Worm (Caenorhabditis elegans): ENCODE data around the gene par-1.

par-1 gene

ce11 chrV:14145267-14145666, at the start of gene par-1:
Gene par-1 (minus strand): TSS chrV:14145367.
- no peak for TF ChIP-seq flt-1 (GFP tag; IDR thresholded peaks at IDR 0.05)
- no peak for TF ChIP-seq ztf-29 (GFP tag; IDR thresholded peaks at IDR 0.05)
- TF ChIP-seq T22C8.4 (GFP tag; IDR thresholded peaks at IDR 0.05), result no peak
- no peak for TF ChIP-seq ref-1 (GFP tag; conservative IDR thresholded peaks at IDR 0.05)
- no peak for TF ChIP-seq tab-1 (GFP tag; IDR thresholded peaks at IDR 0.05)
- TF ChIP-seq cog-1 (tag; optimal IDR thresholded peaks at IDR 0.05), result no peak
- TF ChIP-seq ztf-23 (GFP tag; IDR thresholded peaks at IDR 0.05), result no peak
- TF ChIP-seq med-1 (GFP tag; optimal IDR thresholded peaks at IDR 0.05; ENCODE audit: insufficient read depth), result no peak
- no peak for TF ChIP-seq klf-2 (GFP tag; conservative IDR thresholded peaks at IDR 0.05)

- TF ChIP-seq med-1 (GFP tag; optimal IDR thresholded peaks at IDR 0.05; ENCODE audit: insufficient read depth) (no peak), ztf-23 (GFP tag; IDR thresholded peaks at IDR 0.05) (no peak), ztf-29 (GFP tag; IDR thresholded peaks at IDR 0.05) (no peak), tab-1 (GFP tag; IDR thresholded peaks at IDR 0.05) (no peak)
Observed at ce11 chrV:14194514-14194913, 49.3 kb upstream of the par-1 start.

- TF ChIP-seq tab-1 (GFP tag; IDR thresholded peaks at IDR 0.05), result no peak
- no peak for TF ChIP-seq flt-1 (GFP tag; IDR thresholded peaks at IDR 0.05)
- no peak for TF ChIP-seq klf-2 (GFP tag; conservative IDR thresholded peaks at IDR 0.05)
- TF ChIP-seq ztf-29 (GFP tag; IDR thresholded peaks at IDR 0.05), result no peak
- no peak for TF ChIP-seq ref-1 (GFP tag; conservative IDR thresholded peaks at IDR 0.05)
- TF ChIP-seq med-1 (GFP tag; optimal IDR thresholded peaks at IDR 0.05; ENCODE audit: insufficient read depth), result no peak
- no peak for TF ChIP-seq ztf-23 (GFP tag; IDR thresholded peaks at IDR 0.05)
- TF ChIP-seq cog-1 (tag; optimal IDR thresholded peaks at IDR 0.05), result no peak
- no peak for TF ChIP-seq T22C8.4 (GFP tag; IDR thresholded peaks at IDR 0.05)
Observed at ce11 chrV:14193451-14193850, 48.3 kb upstream of the par-1 start, which contains the start of gene atfs-1. Gene atfs-1 (plus strand): TSS chrV:14193663.

- TF ChIP-seq T22C8.4 (GFP tag; IDR thresholded peaks at IDR 0.05) (no peak), tab-1 (GFP tag; IDR thresholded peaks at IDR 0.05) (no peak), ztf-29 (GFP tag; IDR thresholded peaks at IDR 0.05) (no peak), cog-1 (tag; optimal IDR thresholded peaks at IDR 0.05) (no peak), med-1 (GFP tag; optimal IDR thresholded peaks at IDR 0.05; ENCODE audit: insufficient read depth) (no peak), ztf-23 (GFP tag; IDR thresholded peaks at IDR 0.05) (no peak), ref-1 (GFP tag; conservative IDR thresholded peaks at IDR 0.05) (no peak), klf-2 (GFP tag; conservative IDR thresholded peaks at IDR 0.05) (no peak), flt-1 (GFP tag; IDR thresholded peaks at IDR 0.05) (no peak)
Observed at ce11 chrV:14192870-14193269, 47.7 kb upstream of the par-1 start.

DNA sequence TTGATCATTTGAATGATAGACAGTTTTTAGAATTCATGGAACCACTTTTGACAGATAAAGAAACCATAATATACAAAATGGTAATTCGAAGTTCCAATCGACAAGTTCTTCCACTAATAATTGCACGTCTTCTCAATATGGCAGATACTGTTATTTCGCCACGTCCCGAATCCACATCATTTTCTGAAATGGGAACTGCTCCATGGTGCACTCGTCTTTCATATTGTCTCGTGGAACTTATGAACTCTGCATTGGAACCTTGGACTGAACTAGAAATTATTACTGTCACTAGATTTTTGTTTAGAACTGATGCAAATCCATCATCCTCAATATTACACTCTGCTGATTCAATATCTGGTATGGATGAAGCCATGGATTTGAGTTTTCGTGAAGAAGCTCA, 41.9 kb upstream of the par-1 start:
- no peak for TF ChIP-seq tab-1 (GFP tag; IDR thresholded peaks at IDR 0.05)
- TF ChIP-seq T22C8.4 (GFP tag; IDR thresholded peaks at IDR 0.05), result no peak
- no peak for TF ChIP-seq ztf-29 (GFP tag; IDR thresholded peaks at IDR 0.05)
- no peak for TF ChIP-seq flt-1 (GFP tag; IDR thresholded peaks at IDR 0.05)
- TF ChIP-seq med-1 (GFP tag; optimal IDR thresholded peaks at IDR 0.05; ENCODE audit: insufficient read depth), result no peak
- no peak for TF ChIP-seq ref-1 (GFP tag; conservative IDR thresholded peaks at IDR 0.05)
- TF ChIP-seq ztf-23 (GFP tag; IDR thresholded peaks at IDR 0.05), result no peak
- TF ChIP-seq klf-2 (GFP tag; conservative IDR thresholded peaks at IDR 0.05), result no peak
- no peak for TF ChIP-seq cog-1 (tag; optimal IDR thresholded peaks at IDR 0.05)

DNA sequence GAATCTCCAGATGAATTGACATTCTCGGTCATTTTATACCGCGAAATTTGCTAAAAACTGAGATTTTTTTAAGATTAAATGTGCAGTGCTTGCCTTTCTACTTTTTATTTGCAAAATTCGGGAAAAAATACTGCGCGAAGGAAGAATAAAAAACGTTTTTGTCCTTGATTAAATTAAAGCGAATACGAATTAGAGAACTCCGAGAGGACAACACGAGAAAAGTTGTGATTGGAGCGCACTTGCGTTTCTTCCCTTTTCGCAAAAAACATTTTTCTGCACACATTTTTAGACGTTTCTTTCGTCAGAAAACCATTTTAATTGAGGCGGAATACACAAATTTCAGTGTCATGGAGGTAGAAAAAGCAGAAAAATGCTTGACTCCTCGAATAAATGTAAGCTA, 40.3 kb upstream of the par-1 start, which contains the start of the genes trm-1 and ints-2:
Gene trm-1 (minus strand): TSS at position 175 of the 400 bp plus-strand sequence.
Gene ints-2 (plus strand): TSS at position 249 of the 400 bp plus-strand sequence.
- TF ChIP-seq ztf-29 (GFP tag; IDR thresholded peaks at IDR 0.05) (no peak), tab-1 (GFP tag; IDR thresholded peaks at IDR 0.05) (no peak), cog-1 (tag; optimal IDR thresholded peaks at IDR 0.05) (peak; percentile 3)

DNA sequence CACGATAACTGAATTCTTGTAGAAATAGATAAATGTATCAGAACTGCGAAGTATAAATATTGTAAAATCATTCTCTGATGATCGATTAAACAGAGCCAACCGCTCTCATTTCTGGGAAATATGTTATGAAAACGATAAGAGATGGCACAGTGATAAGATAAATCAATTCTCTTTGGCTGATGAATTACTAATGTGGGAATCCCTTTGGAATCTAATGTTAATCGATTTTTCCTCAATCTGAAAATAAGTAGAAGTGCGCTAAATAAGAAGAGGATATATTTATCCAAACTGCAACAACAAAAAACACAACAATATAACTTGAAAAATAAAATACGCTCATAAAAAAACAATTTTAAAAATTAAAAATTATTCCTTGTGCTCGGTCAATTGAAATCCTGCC, 37.7 kb upstream of the par-1 start, which contains the start of gene cest-2.3:
Gene cest-2.3 (minus strand): TSS at position 101 of the 400 bp plus-strand sequence.
- no peak for TF ChIP-seq cog-1 (tag; optimal IDR thresholded peaks at IDR 0.05)
- no peak for TF ChIP-seq ztf-23 (GFP tag; IDR thresholded peaks at IDR 0.05)
- no peak for TF ChIP-seq med-1 (GFP tag; optimal IDR thresholded peaks at IDR 0.05; ENCODE audit: insufficient read depth)
- TF ChIP-seq ztf-29 (GFP tag; IDR thresholded peaks at IDR 0.05), result no peak
- TF ChIP-seq tab-1 (GFP tag; IDR thresholded peaks at IDR 0.05), result no peak
- no peak for TF ChIP-seq ref-1 (GFP tag; conservative IDR thresholded peaks at IDR 0.05)
- TF ChIP-seq T22C8.4 (GFP tag; IDR thresholded peaks at IDR 0.05), result no peak
- TF ChIP-seq klf-2 (GFP tag; conservative IDR thresholded peaks at IDR 0.05), result no peak
- TF ChIP-seq flt-1 (GFP tag; IDR thresholded peaks at IDR 0.05), result no peak

DNA sequence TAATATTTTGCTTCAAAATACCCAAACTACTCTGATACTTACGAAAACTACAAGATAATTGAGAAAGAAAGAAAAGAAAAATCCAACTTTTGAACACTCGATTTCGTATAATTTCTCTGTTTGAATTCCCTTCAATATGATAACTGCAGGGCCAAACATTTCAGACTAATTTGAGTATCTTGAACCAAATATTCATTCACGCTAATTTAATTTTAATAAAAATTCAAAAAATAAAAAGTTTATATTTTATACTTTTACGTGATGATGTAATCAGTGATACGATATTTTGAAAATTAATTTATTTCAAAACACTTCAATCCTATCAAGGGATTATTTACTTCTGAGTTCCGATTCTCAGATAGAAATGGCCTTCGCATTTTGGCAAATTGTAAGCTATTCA, 34.8 kb upstream of the par-1 start, which contains the start of gene ZC376.8:
Gene ZC376.8 (plus strand): TSS at position 301 of the 400 bp plus-strand sequence.
- TF ChIP-seq T22C8.4 (GFP tag; IDR thresholded peaks at IDR 0.05) (no peak), flt-1 (GFP tag; IDR thresholded peaks at IDR 0.05) (no peak), klf-2 (GFP tag; conservative IDR thresholded peaks at IDR 0.05) (no peak), ztf-29 (GFP tag; IDR thresholded peaks at IDR 0.05) (no peak), ztf-23 (GFP tag; IDR thresholded peaks at IDR 0.05) (no peak), tab-1 (GFP tag; IDR thresholded peaks at IDR 0.05) (no peak), ref-1 (GFP tag; conservative IDR thresholded peaks at IDR 0.05) (no peak), cog-1 (tag; optimal IDR thresholded peaks at IDR 0.05) (no peak), med-1 (GFP tag; optimal IDR thresholded peaks at IDR 0.05; ENCODE audit: insufficient read depth) (no peak)

- TF ChIP-seq ztf-23 (GFP tag; IDR thresholded peaks at IDR 0.05), result no peak
- no peak for TF ChIP-seq T22C8.4 (GFP tag; IDR thresholded peaks at IDR 0.05)
- TF ChIP-seq med-1 (GFP tag; optimal IDR thresholded peaks at IDR 0.05; ENCODE audit: insufficient read depth), result no peak
- TF ChIP-seq cog-1 (tag; optimal IDR thresholded peaks at IDR 0.05), result no peak
- no peak for TF ChIP-seq flt-1 (GFP tag; IDR thresholded peaks at IDR 0.05)
- TF ChIP-seq tab-1 (GFP tag; IDR thresholded peaks at IDR 0.05), result no peak
- no peak for TF ChIP-seq ref-1 (GFP tag; conservative IDR thresholded peaks at IDR 0.05)
- no peak for TF ChIP-seq ztf-29 (GFP tag; IDR thresholded peaks at IDR 0.05)
- no peak for TF ChIP-seq klf-2 (GFP tag; conservative IDR thresholded peaks at IDR 0.05)
Observed at ce11 chrV:14177657-14178129, 32.5 kb upstream of the par-1 start, which contains the start of gene ceh-74. Gene ceh-74 (plus strand): TSS chrV:14178079.

DNA sequence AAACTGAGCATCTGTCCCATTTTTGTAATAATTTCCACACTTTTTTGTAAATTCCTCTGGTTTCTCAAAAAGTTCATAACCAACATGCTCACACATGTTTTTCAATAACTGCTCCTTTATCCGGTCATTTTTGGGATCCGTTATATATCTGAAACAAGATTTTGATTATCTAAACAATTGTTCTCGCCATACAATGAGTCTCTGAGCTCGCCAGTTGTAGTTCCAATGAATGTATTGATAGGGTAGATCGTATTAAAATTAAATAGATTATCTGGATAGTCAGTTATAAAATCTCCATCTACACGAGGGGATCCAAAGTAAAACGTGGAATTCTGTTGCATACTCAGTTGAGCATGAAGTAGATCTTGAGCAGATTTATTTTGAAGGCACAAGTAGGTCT, 31.4 kb upstream of the par-1 start:
- TF ChIP-seq klf-2 (GFP tag; conservative IDR thresholded peaks at IDR 0.05) (no peak), T22C8.4 (GFP tag; IDR thresholded peaks at IDR 0.05) (no peak), ztf-23 (GFP tag; IDR thresholded peaks at IDR 0.05) (no peak), cog-1 (tag; optimal IDR thresholded peaks at IDR 0.05) (no peak), ztf-29 (GFP tag; IDR thresholded peaks at IDR 0.05) (no peak), tab-1 (GFP tag; IDR thresholded peaks at IDR 0.05) (no peak), ref-1 (GFP tag; conservative IDR thresholded peaks at IDR 0.05) (no peak), med-1 (GFP tag; optimal IDR thresholded peaks at IDR 0.05; ENCODE audit: insufficient read depth) (no peak), flt-1 (GFP tag; IDR thresholded peaks at IDR 0.05) (no peak)

Data from whole organism, midembryonic.